Fruit fly (Drosophila melanogaster): Measurements from ENCODE around the gene Sod1.

DNA sequence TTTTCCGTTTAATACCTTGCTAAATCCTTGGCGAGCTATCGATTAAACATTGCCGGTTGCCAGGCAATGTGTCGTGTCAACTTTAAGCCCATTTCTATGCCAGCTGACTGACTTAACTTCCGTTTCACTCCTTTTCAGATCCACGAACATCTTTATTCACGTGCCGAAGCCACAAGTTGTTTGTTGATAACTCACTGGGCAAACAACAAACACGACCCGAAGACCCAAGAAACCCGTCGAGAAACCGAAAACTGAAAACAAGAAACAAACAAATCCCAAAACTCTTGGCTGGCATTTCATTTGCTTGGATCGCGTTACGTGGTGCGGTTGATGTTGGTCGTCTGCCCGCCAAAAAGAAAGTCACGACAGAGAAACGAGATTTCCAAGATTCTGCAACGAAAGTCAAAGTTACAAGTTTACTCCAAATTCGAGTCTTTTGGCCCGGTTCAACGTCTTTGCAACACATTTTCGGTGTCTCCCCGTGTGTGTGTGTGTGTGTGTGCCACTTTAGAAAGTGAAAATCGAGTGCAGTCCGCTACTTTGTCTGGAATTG lies 37.3 kb upstream of the Sod1 start, which contains the start of gene CG6216:
- TF ChIP-seq prd (optimal IDR thresholded peaks at IDR 0.05): no peak
- TF ChIP-seq prd (GFP tag; IDR thresholded peaks at IDR 0.05): no peak
- TF ChIP-seq CG8478 (optimal IDR thresholded peaks at IDR 0.05): no peak
- no peak for TF ChIP-seq Usf (GFP tag; optimal IDR thresholded peaks at IDR 0.05)
- no peak for TF ChIP-seq Dbx (GFP tag; IDR thresholded peaks at IDR 0.05)
- TF ChIP-seq ranshi (GFP tag; IDR thresholded peaks at IDR 0.05): no peak
- no peak for TF ChIP-seq CG3407 (GFP tag; optimal IDR thresholded peaks at IDR 0.05)
- peak in 1 of 2 experiments; percentile 38 for TF ChIP-seq Hr78 (GFP tag; optimal IDR thresholded peaks at IDR 0.05)
- TF ChIP-seq Dek (tag; optimal IDR thresholded peaks at IDR 0.05): no peak
- no peak for TF ChIP-seq GATAe (GFP tag; conservative IDR thresholded peaks at IDR 0.05)

Measured in whole organism, embryonic.